Worm (Caenorhabditis elegans): ENCODE measurements around the gene srh-113.
"Not testable (repeated sequence)": the region's sequence is repeated elsewhere in the genome, so short reads cannot be mapped to it uniquely, and the experiment has no call there.

srh-113 gene

ce11 chrV:17248915-17249314, 36.1 kb downstream of the srh-113 start, which contains the start of gene clec-243:
TSS of gene clec-243 (minus strand) at chrV:17249015.
- no peak for TF ChIP-seq flt-1 (GFP tag; IDR thresholded peaks at IDR 0.05)
- TF ChIP-seq tab-1 (GFP tag; IDR thresholded peaks at IDR 0.05), result no peak

ce11 chrV:17251364-17251961, 38.6 kb downstream of the srh-113 start, which contains the start of gene Y61B8A.6:
TSS of gene Y61B8A.6 (plus strand) at chrV:17251911.
- TF ChIP-seq T22C8.4 (GFP tag; IDR thresholded peaks at IDR 0.05) (0 out of 2 replicates have a peak, but pooled peaks have one; percentile 9), cog-1 (tag; optimal IDR thresholded peaks at IDR 0.05) (no peak)

ce11 chrV:17255028-17255427, 42.2 kb downstream of the srh-113 start, which contains the start of gene srh-116:
TSS of gene srh-116 (minus strand) at chrV:17255128.
- TF ChIP-seq tab-1 (GFP tag; IDR thresholded peaks at IDR 0.05); klf-2 (GFP tag; conservative IDR thresholded peaks at IDR 0.05); med-1 (GFP tag; optimal IDR thresholded peaks at IDR 0.05; ENCODE audit: insufficient read depth): not testable (repeated sequence)

ce11 chrV:17255454-17255853, 42.6 kb downstream of the srh-113 start, which contains the start of gene srh-115:
TSS of gene srh-115 (plus strand) at chrV:17255754.
- TF ChIP-seq klf-2 (GFP tag; conservative IDR thresholded peaks at IDR 0.05) (no peak), ztf-29 (GFP tag; IDR thresholded peaks at IDR 0.05) (no peak), ztf-23 (GFP tag; IDR thresholded peaks at IDR 0.05) (no peak), med-1 (GFP tag; optimal IDR thresholded peaks at IDR 0.05; ENCODE audit: insufficient read depth) (no peak), ref-1 (GFP tag; conservative IDR thresholded peaks at IDR 0.05) (no peak), cog-1 (tag; optimal IDR thresholded peaks at IDR 0.05) (no peak)

ce11 chrV:17257637-17258036, 44.8 kb downstream of the srh-113 start:
- TF ChIP-seq tab-1 (GFP tag; IDR thresholded peaks at IDR 0.05), result no peak
- no peak for TF ChIP-seq ref-1 (GFP tag; conservative IDR thresholded peaks at IDR 0.05)
- TF ChIP-seq med-1 (GFP tag; optimal IDR thresholded peaks at IDR 0.05; ENCODE audit: insufficient read depth), result no peak
- no peak for TF ChIP-seq ztf-29 (GFP tag; IDR thresholded peaks at IDR 0.05)
- no peak for TF ChIP-seq flt-1 (GFP tag; IDR thresholded peaks at IDR 0.05)
- TF ChIP-seq T22C8.4 (GFP tag; IDR thresholded peaks at IDR 0.05), result no peak
- no peak for TF ChIP-seq ztf-23 (GFP tag; IDR thresholded peaks at IDR 0.05)
- no peak for TF ChIP-seq cog-1 (tag; optimal IDR thresholded peaks at IDR 0.05)
- TF ChIP-seq klf-2 (GFP tag; conservative IDR thresholded peaks at IDR 0.05), result no peak

- TF ChIP-seq ztf-29 (GFP tag; IDR thresholded peaks at IDR 0.05), result no peak
- no peak for TF ChIP-seq flt-1 (GFP tag; IDR thresholded peaks at IDR 0.05)
- no peak for TF ChIP-seq T22C8.4 (GFP tag; IDR thresholded peaks at IDR 0.05)
- TF ChIP-seq ztf-23 (GFP tag; IDR thresholded peaks at IDR 0.05), result no peak
These were observed 45.4 kb downstream of the srh-113 start for ce11 chrV:17258244-17258643.

- no peak for TF ChIP-seq cog-1 (tag; optimal IDR thresholded peaks at IDR 0.05)
- no peak for TF ChIP-seq klf-2 (GFP tag; conservative IDR thresholded peaks at IDR 0.05)
- no peak for TF ChIP-seq ztf-23 (GFP tag; IDR thresholded peaks at IDR 0.05)
- TF ChIP-seq flt-1 (GFP tag; IDR thresholded peaks at IDR 0.05), result no peak
- TF ChIP-seq ztf-29 (GFP tag; IDR thresholded peaks at IDR 0.05), result no peak
- no peak for TF ChIP-seq T22C8.4 (GFP tag; IDR thresholded peaks at IDR 0.05)
- no peak for TF ChIP-seq med-1 (GFP tag; optimal IDR thresholded peaks at IDR 0.05; ENCODE audit: insufficient read depth)
- no peak for TF ChIP-seq tab-1 (GFP tag; IDR thresholded peaks at IDR 0.05)
- no peak for TF ChIP-seq ref-1 (GFP tag; conservative IDR thresholded peaks at IDR 0.05)
These were observed 46.0 kb downstream of the srh-113 start, which contains the start of gene fbxa-85 for ce11 chrV:17258868-17259267. TSS of gene fbxa-85 (plus strand) at chrV:17259168.

- TF ChIP-seq ztf-23 (GFP tag; IDR thresholded peaks at IDR 0.05) (no peak), cog-1 (tag; optimal IDR thresholded peaks at IDR 0.05) (no peak), ref-1 (GFP tag; conservative IDR thresholded peaks at IDR 0.05) (no peak), med-1 (GFP tag; optimal IDR thresholded peaks at IDR 0.05; ENCODE audit: insufficient read depth) (no peak), tab-1 (GFP tag; IDR thresholded peaks at IDR 0.05) (no peak), klf-2 (GFP tag; conservative IDR thresholded peaks at IDR 0.05) (no peak), T22C8.4 (GFP tag; IDR thresholded peaks at IDR 0.05) (no peak), flt-1 (GFP tag; IDR thresholded peaks at IDR 0.05) (no peak), ztf-29 (GFP tag; IDR thresholded peaks at IDR 0.05) (no peak)
These were observed 48.5 kb downstream of the srh-113 start for ce11 chrV:17261385-17261784.
